Fruit fly (Drosophila melanogaster) whole organism, embryonic: Measurements from ENCODE around the gene Or83a.

ENCODE experiments used
- CG13624 ChIP-seq: fragments of 200-800 bp; sonication (Bioruptor generic); optimal IDR thresholded peaks from 2 replicates; lab custom pipeline; 2016; ENCODE audit warnings: missing biosample characterization, missing genetic modification characterization
- CG13775 ChIP-seq: fragments of 200-800 bp; sonication (Bioruptor generic); optimal IDR thresholded peaks from 3 replicates; lab custom pipeline; 2017; ENCODE audit warnings: missing biosample characterization, mild to moderate bottlenecking, missing genetic modification characterization
- CG17568 ChIP-seq: fragments of 200-800 bp; sonication (Bioruptor generic); optimal IDR thresholded peaks from 2 replicates; lab custom pipeline; 2018; ENCODE audit warnings: missing biosample characterization, mild to moderate bottlenecking, missing genetic modification characterization, moderate library complexity
- CG1832 ChIP-seq: fragments of 200-800 bp; sonication (Bioruptor generic); optimal IDR thresholded peaks from 2 replicates; lab custom pipeline; 2017; ENCODE audit warnings: missing biosample characterization, mild to moderate bottlenecking, missing genetic modification characterization, inconsistent platforms
- CHES-1-like ChIP-seq: fragments of 200-800 bp; sonication (Bioruptor generic); optimal IDR thresholded peaks from 2 replicates; lab custom pipeline; 2016; ENCODE audit warnings: missing biosample characterization, missing genetic modification characterization
- Dbx ChIP-seq: fragments of 200-800 bp; sonication (Bioruptor generic); IDR thresholded peaks from 3 replicates; pipeline ENCODE4 v1.3.6; 2022; ENCODE audit warnings: missing biosample characterization, missing genetic modification characterization
- Deaf1 ChIP-seq: fragments of 200-800 bp; optimal IDR thresholded peaks from 3 replicates; lab custom pipeline; 2019; ENCODE audit warnings: missing biosample characterization, mild to moderate bottlenecking, missing genetic modification characterization, moderate library complexity
- Drgx ChIP-seq: fragments of 200-800 bp; sonication (Bioruptor generic); IDR thresholded peaks from 2 replicates; pipeline ENCODE4 v1.3.6; 2022; ENCODE audit warnings: missing biosample characterization, missing genetic modification characterization
- Ets65A ChIP-seq: fragments of 200-800 bp; sonication (Bioruptor generic); peaks from one replicate; lab custom pipeline; 2016; ENCODE audit warnings: missing biosample characterization, missing genetic modification characterization
- Med ChIP-seq: fragments of 200-800 bp; sonication (Bioruptor generic); peaks from one replicate; lab custom pipeline; 2016; ENCODE audit warnings: missing biosample characterization, missing genetic modification characterization, mild to moderate bottlenecking, inconsistent platforms, moderate library complexity
- Trl ChIP-seq, 3 experiments: fragments of >200 bp in 2 of 3; fragments of 200-800 bp in 1 of 3; sonication (Bioruptor generic) in 1 of 3; optimal IDR thresholded peaks; 2 replicates in 1 of 3; 3 replicates in 2 of 3; lab custom pipeline; 2016 to 2017; ENCODE audit warnings: missing biosample characterization in 1 of 3, missing genetic modification characterization in 1 of 3
- abd-A ChIP-seq: fragments of 200-800 bp; sonication (Bioruptor generic); optimal IDR thresholded peaks from 3 replicates; lab custom pipeline; 2019; ENCODE audit warnings: missing biosample characterization, mild to moderate bottlenecking, missing genetic modification characterization, moderate library complexity
- ewg ChIP-seq: fragments of 200-800 bp; sonication (Bioruptor generic); optimal IDR thresholded peaks from 3 replicates; lab custom pipeline; 2017; ENCODE audit warnings: mild to moderate bottlenecking, missing biosample characterization, missing genetic modification reagents, missing genetic modification characterization
- row ChIP-seq: fragments of 200-800 bp; sonication (Bioruptor generic); IDR thresholded peaks from 3 replicates; pipeline ENCODE4 v1.3.6; 2022; ENCODE audit warnings: missing biosample characterization, missing genetic modification characterization
- sr ChIP-seq: fragments of 200-800 bp; sonication (Bioruptor generic); IDR thresholded peaks from 3 replicates; pipeline ENCODE4 v1.3.6; 2022; ENCODE audit warnings: missing biosample characterization, missing genetic modification characterization

Gene Or83a

dm6 chr3R:5350393-5350972, 48.5 kb downstream of the Or83a start, which contains the start of gene mtd (continued):
- TF ChIP-seq Drgx (GFP tag; lab: Robert Waterston, UW) = peak; percentile 18; the same call in 1 of the 2 replicates
- peak; percentile 94 for TF ChIP-seq Ets65A
- TF ChIP-seq ewg (GFP tag; lab: Kevin White, UChicago) = peak; percentile 87
- TF ChIP-seq Dbx = 0 out of 3 replicates have a peak, but pooled peaks have one; percentile 35
- peak; percentile 70 for TF ChIP-seq abd-A (tag; lab: Kevin White, UChicago)
- peak; percentile 80 for TF ChIP-seq Deaf1 (tag; lab: Kevin White, UChicago)
- peak; percentile 47; the same call in 1 of the 3 replicates for TF ChIP-seq sr (GFP tag; lab: Robert Waterston, UW)
- TF ChIP-seq CG13624 (GFP tag; lab: Kevin White, UChicago) = peak; percentile 28
- peak in 1 of 2 experiments; percentile 8 for TF ChIP-seq Trl (optimal IDR thresholded peaks at IDR 0.05; lab: Kevin White, UChicago)
- TF ChIP-seq Trl (GFP tag; optimal IDR thresholded peaks at IDR 0.05; lab: Kevin White, UChicago) = no peak
- TF ChIP-seq CHES-1-like (GFP tag; lab: Kevin White, UChicago) = no peak
- no peak for TF ChIP-seq CG13775 (GFP tag; lab: Kevin White, UChicago)
- peak; percentile 82 for TF ChIP-seq Med
- TF ChIP-seq row (GFP tag; lab: Robert Waterston, UW) = peak; percentile 56
- no peak for TF ChIP-seq CG17568 (GFP tag; lab: Kevin White, UChicago)
- TF ChIP-seq CG1832 (GFP tag; lab: Kevin White, UChicago) = peak; percentile 27
